Worm (Caenorhabditis elegans): ENCODE measurements around the gene F27E5.8.

- no peak for TF ChIP-seq him-1 (tag; optimal IDR thresholded peaks at IDR 0.05)
- TF ChIP-seq dao-5 (tag; optimal IDR thresholded peaks at IDR 0.05) = no peak
- no peak for TF ChIP-seq W03F9.2 (tag; optimal IDR thresholded peaks at IDR 0.05)
Measured at ce11 chrII:10170837-10171318, 43.6 kb upstream of the F27E5.8 start, which contains the start of gene gpd-4.
